Fruit fly (Drosophila melanogaster) whole organism, embryonic: Measurements from ENCODE around the gene ds.

Experiments used
- Adf1 ChIP-seq: fragments of 200-800 bp; sonication (Bioruptor generic); IDR thresholded peaks from 2 replicates; pipeline ENCODE4 v1.3.6; 2022; ENCODE audit warnings: missing biosample characterization, missing genetic modification characterization
- BtbVII ChIP-seq: fragments of 200-800 bp; sonication (Bioruptor generic); optimal IDR thresholded peaks from 3 replicates; lab custom pipeline; 2017; ENCODE audit warnings: missing biosample characterization, mild to moderate bottlenecking, missing genetic modification characterization
- CG11456 ChIP-seq: fragments of 200-800 bp; sonication (Bioruptor generic); IDR thresholded peaks from 3 replicates; pipeline ENCODE4 v1.3.6; 2022; ENCODE audit warnings: missing biosample characterization, missing genetic modification characterization
- CG12071 ChIP-seq: fragments of 200-800 bp; sonication (Bioruptor generic); optimal IDR thresholded peaks from 3 replicates; lab custom pipeline; 2018; ENCODE audit warnings: missing biosample characterization, mild to moderate bottlenecking, missing genetic modification characterization
- CG14441 ChIP-seq: fragments of 200-800 bp; sonication (Bioruptor generic); IDR thresholded peaks from 2 replicates; pipeline ENCODE4 v1.3.6; 2022; ENCODE audit warnings: missing biosample characterization, missing genetic modification characterization
- CG2199 ChIP-seq: fragments of 200-800 bp; sonication (Bioruptor generic); IDR thresholded peaks from 3 replicates; pipeline ENCODE4 v1.3.6; 2022; ENCODE audit warnings: missing biosample characterization, missing genetic modification characterization
- CG2889 ChIP-seq: fragments of 200-800 bp; sonication (Bioruptor generic); IDR thresholded peaks from 3 replicates; pipeline ENCODE4 v1.3.6; 2022; ENCODE audit warnings: missing biosample characterization, missing genetic modification characterization
- CG3407 ChIP-seq: fragments of 200-800 bp; sonication (Bioruptor generic); optimal IDR thresholded peaks from 2 replicates; lab custom pipeline; 2018; ENCODE audit warnings: missing biosample characterization, mild to moderate bottlenecking, missing genetic modification characterization
- CG34422 ChIP-seq: fragments of 200-800 bp; sonication (Bioruptor generic); IDR thresholded peaks from 3 replicates; pipeline ENCODE4 v1.3.6; 2022; ENCODE audit warnings: missing biosample characterization, missing genetic modification characterization
- CG4404 ChIP-seq: fragments of 200-800 bp; sonication (Bioruptor generic); IDR thresholded peaks from 2 replicates; pipeline ENCODE4 v1.3.6; 2022; ENCODE audit warnings: missing biosample characterization, missing genetic modification characterization
- CG6813 ChIP-seq: fragments of 200-800 bp; sonication (Bioruptor generic); optimal IDR thresholded peaks from 2 replicates; lab custom pipeline; 2017; ENCODE audit warnings: missing biosample characterization, missing genetic modification characterization, mild to moderate bottlenecking, moderate library complexity, missing genetic modification reagents
- CG7556 ChIP-seq: fragments of 200-800 bp; sonication (Bioruptor generic); optimal IDR thresholded peaks from 2 replicates; lab custom pipeline; 2017; ENCODE audit warnings: missing biosample characterization, mild to moderate bottlenecking, missing genetic modification characterization
- CG7786 ChIP-seq: fragments of 200-800 bp; sonication (Bioruptor generic); optimal IDR thresholded peaks from 2 replicates; lab custom pipeline; 2016; ENCODE audit warnings: missing biosample characterization, missing genetic modification characterization
- CG7987 ChIP-seq: fragments of 200-800 bp; sonication (Bioruptor generic); optimal IDR thresholded peaks from 2 replicates; lab custom pipeline; 2018; ENCODE audit warnings: missing biosample characterization, mild to moderate bottlenecking, missing genetic modification characterization, moderate library complexity
- CG8388 ChIP-seq: fragments of 200-800 bp; sonication (Bioruptor generic); optimal IDR thresholded peaks from 2 replicates; lab custom pipeline; 2019; ENCODE audit warnings: missing biosample characterization, mild to moderate bottlenecking, missing genetic modification characterization, moderate library complexity
- CG9215 ChIP-seq: fragments of 200-800 bp; sonication (Bioruptor generic); IDR thresholded peaks from 2 replicates; pipeline ENCODE4 v1.3.6; 2022; ENCODE audit warnings: missing biosample characterization, missing genetic modification characterization
- CG9797 ChIP-seq: fragments of 200-800 bp; sonication (Bioruptor generic); optimal IDR thresholded peaks from 3 replicates; lab custom pipeline; 2018; ENCODE audit warnings: missing biosample characterization, mild to moderate bottlenecking, missing genetic modification characterization
- CG9876 ChIP-seq: fragments of 200-800 bp; sonication (Bioruptor generic); optimal IDR thresholded peaks from 2 replicates; lab custom pipeline; 2016; ENCODE audit warnings: missing biosample characterization, missing genetic modification characterization
- CHES-1-like ChIP-seq: fragments of 200-800 bp; sonication (Bioruptor generic); optimal IDR thresholded peaks from 2 replicates; lab custom pipeline; 2016; ENCODE audit warnings: missing biosample characterization, missing genetic modification characterization
- CTCF ChIP-seq: fragments of 200-800 bp; sonication (Bioruptor generic); optimal IDR thresholded peaks from 2 replicates; lab custom pipeline; 2017; ENCODE audit warnings: missing biosample characterization, mild to moderate bottlenecking, missing genetic modification characterization, moderate library complexity
- D19A ChIP-seq: fragments of 200-800 bp; optimal IDR thresholded peaks from 3 replicates; lab custom pipeline; 2019; ENCODE audit warnings: missing biosample characterization, mild to moderate bottlenecking, missing genetic modification characterization, moderate library complexity
- D19B ChIP-seq: fragments of 200-800 bp; sonication (Bioruptor generic); optimal IDR thresholded peaks from 2 replicates; lab custom pipeline; 2017; ENCODE audit warnings: missing biosample characterization, mild to moderate bottlenecking, missing genetic modification characterization
- Dad ChIP-seq: fragments of 200-800 bp; sonication (Bioruptor generic); optimal IDR thresholded peaks from 3 replicates; lab custom pipeline; 2016; ENCODE audit warnings: missing biosample characterization, missing genetic modification characterization
- Dbx ChIP-seq: fragments of 200-800 bp; sonication (Bioruptor generic); IDR thresholded peaks from 3 replicates; pipeline ENCODE4 v1.3.6; 2022; ENCODE audit warnings: missing biosample characterization, missing genetic modification characterization
- Doc3 ChIP-seq: fragments of 200-800 bp; sonication (Bioruptor generic); IDR thresholded peaks from 3 replicates; pipeline ENCODE4 v1.3.6; 2022; ENCODE audit warnings: missing biosample characterization, missing genetic modification characterization; ENCODE audit not compliant: partially characterized antibody
- E2f2 ChIP-seq: fragments of 200-800 bp; sonication (Bioruptor generic); IDR thresholded peaks from 2 replicates; pipeline ENCODE4 v1.3.6; 2022; ENCODE audit warnings: missing biosample characterization, missing genetic modification characterization
- Fer1 ChIP-seq: fragments of 200-800 bp; sonication (Bioruptor generic); optimal IDR thresholded peaks from 2 replicates; lab custom pipeline; 2017; ENCODE audit warnings: missing biosample characterization, mild to moderate bottlenecking, missing genetic modification characterization
- HmgD ChIP-seq: fragments of 200-800 bp; sonication (Bioruptor generic); optimal IDR thresholded peaks from 3 replicates; lab custom pipeline; 2016; ENCODE audit warnings: missing biosample characterization, missing genetic modification characterization
- Hr3 ChIP-seq: fragments of 200-800 bp; sonication (Bioruptor generic); optimal IDR thresholded peaks from 3 replicates; lab custom pipeline; 2016; ENCODE audit warnings: missing biosample characterization, missing genetic modification characterization
- Jarid2 ChIP-seq: fragments of 200-800 bp; sonication (Bioruptor generic); optimal IDR thresholded peaks from 3 replicates; lab custom pipeline; 2017; ENCODE audit warnings: mild to moderate bottlenecking, missing biosample characterization, missing genetic modification reagents, missing genetic modification characterization
- Lim3 ChIP-seq: fragments of 200-800 bp; sonication (Bioruptor generic); IDR thresholded peaks from 2 replicates; pipeline ENCODE4 v1.3.6; 2022; ENCODE audit warnings: missing biosample characterization, missing genetic modification characterization
- Oli ChIP-seq: fragments of 200-800 bp; sonication (Bioruptor generic); optimal IDR thresholded peaks from 2 replicates; lab custom pipeline; 2018; ENCODE audit warnings: missing biosample characterization, mild to moderate bottlenecking, missing genetic modification characterization, moderate library complexity
- Sox100B ChIP-seq: fragments of 200-800 bp; sonication (Bioruptor generic); optimal IDR thresholded peaks from 3 replicates; lab custom pipeline; 2018; ENCODE audit warnings: missing biosample characterization, mild to moderate bottlenecking, missing genetic modification characterization
- Sox102F ChIP-seq: fragments of 200-800 bp; sonication (Bioruptor generic); optimal IDR thresholded peaks from 2 replicates; lab custom pipeline; 2018; ENCODE audit warnings: missing biosample characterization, mild to moderate bottlenecking, missing genetic modification characterization, moderate library complexity
- Sry-β ChIP-seq: fragments of 200-800 bp; sonication (Bioruptor generic); optimal IDR thresholded peaks from 2 replicates; lab custom pipeline; 2018; ENCODE audit warnings: missing biosample characterization, mild to moderate bottlenecking, missing genetic modification characterization, moderate library complexity
- Sry-δ ChIP-seq: fragments of 200-800 bp; sonication (Bioruptor generic); optimal IDR thresholded peaks from 2 replicates; lab custom pipeline; 2016; ENCODE audit warnings: missing biosample characterization, missing genetic modification characterization
- Ssrp ChIP-seq: fragments of 200-800 bp; sonication (Bioruptor generic); optimal IDR thresholded peaks from 2 replicates; lab custom pipeline; 2018; ENCODE audit warnings: missing biosample characterization, mild to moderate bottlenecking, missing genetic modification characterization, moderate library complexity
- ash1 ChIP-seq: fragments of 200-800 bp; sonication (Bioruptor generic); optimal IDR thresholded peaks from 2 replicates; lab custom pipeline; 2018; ENCODE audit warnings: missing biosample characterization, mild to moderate bottlenecking, missing genetic modification characterization
- az2 ChIP-seq: fragments of 200-800 bp; sonication (Bioruptor generic); optimal IDR thresholded peaks from 3 replicates; lab custom pipeline; 2016; ENCODE audit warnings: missing biosample characterization, missing genetic modification characterization
- bigmax ChIP-seq: fragments of 200-800 bp; sonication (Bioruptor generic); optimal IDR thresholded peaks from 2 replicates; lab custom pipeline; 2018; ENCODE audit warnings: missing biosample characterization, mild to moderate bottlenecking, missing genetic modification characterization
- dmrt11E ChIP-seq: fragments of 200-800 bp; sonication (Bioruptor generic); optimal IDR thresholded peaks from 3 replicates; lab custom pipeline; 2018; ENCODE audit warnings: missing biosample characterization, mild to moderate bottlenecking, missing genetic modification characterization, moderate library complexity
- dysf ChIP-seq: fragments of 200-800 bp; sonication (Bioruptor generic); IDR thresholded peaks from 3 replicates; pipeline ENCODE4 v1.3.6; 2022; ENCODE audit warnings: missing biosample characterization, missing genetic modification characterization
- eve ChIP-seq, 2 experiments: fragments of >200 bp; optimal IDR thresholded peaks; 2 replicates each; lab custom pipeline; 2017; ENCODE audit warnings: missing biosample characterization in 2 of 2, missing genetic modification characterization in 2 of 2
- gro ChIP-seq: fragments of 200-800 bp; sonication (Bioruptor generic); optimal IDR thresholded peaks from 2 replicates; lab custom pipeline; 2016; ENCODE audit warnings: missing biosample characterization, missing genetic modification characterization
- gt ChIP-seq: fragments of 200-800 bp; sonication (Bioruptor generic); IDR thresholded peaks from 2 replicates; pipeline ENCODE4 v1.3.6; 2022; ENCODE audit warnings: missing biosample characterization, missing genetic modification characterization
- ind ChIP-seq: fragments of 200-800 bp; sonication (Bioruptor generic); optimal IDR thresholded peaks from 3 replicates; lab custom pipeline; 2016; ENCODE audit warnings: missing biosample characterization, missing genetic modification characterization
- nau ChIP-seq: fragments of 200-800 bp; sonication (Bioruptor generic); optimal IDR thresholded peaks from 3 replicates; lab custom pipeline; 2017; ENCODE audit warnings: missing biosample characterization, mild to moderate bottlenecking, missing genetic modification characterization, missing genetic modification reagents
- otp ChIP-seq: fragments of 200-800 bp; sonication (Bioruptor generic); IDR thresholded peaks from 3 replicates; pipeline ENCODE4, ENCODE4 v1.3.6; 2022; ENCODE audit warnings: missing biosample characterization, missing genetic modification characterization
- run ChIP-seq: fragments of 200-800 bp; sonication (Bioruptor generic); optimal IDR thresholded peaks from 3 replicates; lab custom pipeline; 2018; ENCODE audit warnings: missing biosample characterization, mild to moderate bottlenecking, missing genetic modification characterization
- salm ChIP-seq: fragments of 200-800 bp; sonication (Bioruptor generic); optimal IDR thresholded peaks from 2 replicates; lab custom pipeline; 2018; ENCODE audit warnings: missing biosample characterization, mild to moderate bottlenecking, missing genetic modification characterization
- sd ChIP-seq: fragments of 200-800 bp; sonication (Bioruptor generic); optimal IDR thresholded peaks from 3 replicates; lab custom pipeline; 2018; ENCODE audit warnings: missing biosample characterization, mild to moderate bottlenecking, missing genetic modification characterization, moderate library complexity
- trh ChIP-seq: fragments of 200-800 bp; sonication (Bioruptor generic); optimal IDR thresholded peaks from 2 replicates; lab custom pipeline; 2016; ENCODE audit warnings: missing biosample characterization, missing genetic modification characterization

ds gene

dm6 chr2L:715489-715849 is 686 bp upstream of the ds start (continued):
- TF ChIP-seq CG7987 (GFP tag; lab: Kevin White, UChicago) (peak; percentile 31), nau (GFP tag; lab: Kevin White, UChicago) (peak; percentile 75), CG11456 (peak; percentile 73), sd (peak; percentile 85), ash1 (GFP tag; lab: Kevin White, UChicago) (no peak), CG7786 (GFP tag; lab: Kevin White, UChicago) (peak; percentile 84), Ssrp (tag; lab: Kevin White, UChicago) (peak; percentile 86), Sox102F (peak; percentile 95), Jarid2 (GFP tag; lab: Kevin White, UChicago) (peak; percentile 38), Fer1 (GFP tag; lab: Kevin White, UChicago) (no peak), Lim3 (GFP tag; lab: Robert Waterston, UW) (peak; percentile 63; the same call in 1 of the 2 replicates), CG14441 (GFP tag; lab: Robert Waterston, UW) (peak; percentile 78), CG9797 (no peak), run (tag; lab: Kevin White, UChicago) (peak; percentile 49), Sry-δ (GFP tag; lab: Kevin White, UChicago) (peak; percentile 44), trh (peak; percentile 49), HmgD (GFP tag; lab: Kevin White, UChicago) (peak; percentile 69), CG2889 (GFP tag; lab: Robert Waterston, UW) (peak; percentile 48; the same call in 1 of the 3 replicates), dysf (GFP tag; lab: Robert Waterston, UW) (peak; percentile 85), CHES-1-like (GFP tag; lab: Kevin White, UChicago) (peak; percentile 79), Hr3 (peak; percentile 85), Dad (GFP tag; lab: Kevin White, UChicago) (peak; percentile 75), bigmax (GFP tag; lab: Kevin White, UChicago) (no peak), salm (peak; percentile 77), CG4404 (peak; percentile 71), gro (GFP tag; lab: Kevin White, UChicago) (no peak), CG34422 (peak; percentile 80; the same call in 2 of the 3 replicates), CG6813 (GFP tag; lab: Kevin White, UChicago) (peak; percentile 84), D19B (GFP tag; lab: Kevin White, UChicago) (no peak), eve (GFP tag; optimal IDR thresholded peaks at IDR 0.05; lab: Kevin White, UChicago) (no peak), CG8388 (GFP tag; lab: Kevin White, UChicago) (peak; percentile 87), Doc3 (GFP tag; lab: Robert Waterston, UW) (no peak), CG9215 (GFP tag; lab: Robert Waterston, UW) (peak; percentile 46; the same call in 1 of the 2 replicates), Adf1 (GFP tag; lab: Robert Waterston, UW) (no peak), CG7556 (GFP tag; lab: Kevin White, UChicago) (peak; percentile 85), Oli (tag; lab: Kevin White, UChicago) (peak; percentile 92), ind (GFP tag; lab: Kevin White, UChicago) (peak; percentile 76), Sry-β (GFP tag; lab: Kevin White, UChicago) (peak; percentile 24), CTCF (GFP tag; lab: Kevin White, UChicago) (peak; percentile 10), dmrt11E (tag; lab: Kevin White, UChicago) (peak; percentile 95), CG9876 (GFP tag; lab: Kevin White, UChicago) (peak; percentile 62), otp (peak; percentile 88; the same call in 2 of the 3 replicates), BtbVII (GFP tag; lab: Kevin White, UChicago) (no peak), CG3407 (peak; percentile 89), gt (GFP tag; lab: Robert Waterston, UW) (peak; percentile 34; the same call in 1 of the 2 replicates), CG12071 (GFP tag; lab: Kevin White, UChicago) (peak; percentile 78), CG2199 (GFP tag; lab: Robert Waterston, UW) (peak; percentile 84), Sox100B (peak; percentile 44), az2 (peak; percentile 91), Dbx (GFP tag; lab: Robert Waterston, UW) (no peak), D19A (tag; lab: Kevin White, UChicago) (peak; percentile 86), E2f2 (GFP tag; lab: Robert Waterston, UW) (peak; percentile 68)
